Fruit fly (Drosophila melanogaster) whole organism, pupa: Measurements from ENCODE around the gene mesh.
A peak's percentile ranks its signal among the peaks of the same experiment; 100 is the strongest.

Experiments used
- CG10348 ChIP-seq: fragments of 200-800 bp; sonication (Bioruptor generic); IDR thresholded peaks from 2 replicates; pipeline ENCODE4 v1.3.6; 2022; ENCODE audit warnings: missing biosample characterization, missing genetic modification characterization
- CG12605 ChIP-seq: fragments of 200-800 bp; sonication (Bioruptor generic); IDR thresholded peaks from 2 replicates; pipeline ENCODE4 v1.3.6; 2022; ENCODE audit warnings: missing biosample characterization, missing genetic modification characterization
- CG13204 ChIP-seq: fragments of 200-800 bp; sonication (Bioruptor generic); optimal IDR thresholded peaks from 2 replicates; lab custom pipeline; 2018; ENCODE audit warnings: missing biosample characterization, mild to moderate bottlenecking, missing genetic modification characterization, moderate library complexity
- CG14655 ChIP-seq: fragments of 200-800 bp; sonication (Bioruptor generic); optimal IDR thresholded peaks from 3 replicates; lab custom pipeline; 2017; ENCODE audit warnings: mild to moderate bottlenecking, missing biosample characterization, missing genetic modification reagents, missing genetic modification characterization
- CG15710 ChIP-seq: fragments of 200-800 bp; sonication (Bioruptor generic); optimal IDR thresholded peaks from 2 replicates; lab custom pipeline; 2018; ENCODE audit warnings: missing biosample characterization, mild to moderate bottlenecking, missing genetic modification characterization, moderate library complexity
- CG17806 ChIP-seq: fragments of 200-800 bp; sonication (Bioruptor generic); optimal IDR thresholded peaks from 2 replicates; lab custom pipeline; 2018; ENCODE audit warnings: missing biosample characterization, mild to moderate bottlenecking, missing genetic modification characterization, moderate library complexity
- CG32121 ChIP-seq: fragments of 200-800 bp; sonication (Bioruptor generic); IDR thresholded peaks from 2 replicates; pipeline ENCODE4 v1.3.6; 2022; ENCODE audit warnings: missing biosample characterization, missing genetic modification characterization
- CG34367 ChIP-seq: fragments of 200-800 bp; sonication (Bioruptor generic); optimal IDR thresholded peaks from 2 replicates; lab custom pipeline; 2018; ENCODE audit warnings: missing biosample characterization, mild to moderate bottlenecking, missing genetic modification characterization
- CG4496 ChIP-seq: fragments of 200-800 bp; sonication (Bioruptor generic); IDR thresholded peaks from 3 replicates; pipeline ENCODE4 v1.3.6; 2022; ENCODE audit warnings: missing biosample characterization, missing genetic modification characterization
- CG8159 ChIP-seq: fragments of 200-800 bp; sonication (Bioruptor generic); optimal IDR thresholded peaks from 3 replicates; lab custom pipeline; 2018; ENCODE audit warnings: missing biosample characterization, mild to moderate bottlenecking, missing genetic modification characterization, moderate library complexity
- CG8301 ChIP-seq: fragments of 200-800 bp; sonication (Bioruptor generic); optimal IDR thresholded peaks from 2 replicates; lab custom pipeline; 2018; ENCODE audit warnings: missing biosample characterization, mild to moderate bottlenecking, missing genetic modification characterization
- CG9948 ChIP-seq: fragments of 200-800 bp; sonication (Bioruptor generic); optimal IDR thresholded peaks from 2 replicates; lab custom pipeline; 2018; ENCODE audit warnings: missing biosample characterization, mild to moderate bottlenecking, missing genetic modification characterization, moderate library complexity
- D1 ChIP-seq: fragments of 200-800 bp; sonication (Bioruptor generic); optimal IDR thresholded peaks from 2 replicates; lab custom pipeline; 2018; ENCODE audit warnings: missing biosample characterization, mild to moderate bottlenecking, missing genetic modification characterization, moderate library complexity
- EcR ChIP-seq: fragments of 200-800 bp; sonication (Bioruptor generic); optimal IDR thresholded peaks from 3 replicates; lab custom pipeline; 2019; ENCODE audit warnings: missing biosample characterization, missing genetic modification characterization, mild to moderate bottlenecking, moderate library complexity, missing genetic modification reagents
- Ets98B ChIP-seq: fragments of 200-800 bp; sonication (Bioruptor generic); IDR thresholded peaks from 2 replicates; pipeline ENCODE4 v1.3.6; 2022; ENCODE audit warnings: missing biosample characterization, missing genetic modification characterization
- Pif1A ChIP-seq: fragments of 200-800 bp; sonication (Bioruptor generic); optimal IDR thresholded peaks from 3 replicates; lab custom pipeline; 2016; ENCODE audit warnings: missing biosample characterization, missing genetic modification characterization
- Pif1B ChIP-seq: fragments of 200-800 bp; sonication (Bioruptor generic); optimal IDR thresholded peaks from 3 replicates; lab custom pipeline; 2016; ENCODE audit warnings: missing biosample characterization, missing genetic modification characterization
- Snoo ChIP-seq: fragments of 200-800 bp; sonication (Bioruptor generic); optimal IDR thresholded peaks from 3 replicates; lab custom pipeline; 2017; ENCODE audit warnings: missing biosample characterization, mild to moderate bottlenecking, missing genetic modification characterization, inconsistent platforms
- fd96Ca ChIP-seq: fragments of 200-800 bp; sonication (Bioruptor generic); IDR thresholded peaks from 3 replicates; pipeline ENCODE4 v1.3.6; 2022; ENCODE audit warnings: missing biosample characterization, missing genetic modification characterization
- gl ChIP-seq: fragments of 200-800 bp; sonication (Bioruptor generic); optimal IDR thresholded peaks from 2 replicates; lab custom pipeline; 2018; ENCODE audit warnings: missing biosample characterization, mild to moderate bottlenecking, missing genetic modification characterization
- rn ChIP-seq: fragments of 200-800 bp; sonication (Bioruptor generic); IDR thresholded peaks from 2 replicates; pipeline ENCODE4 v1.3.6; 2022; ENCODE audit warnings: missing biosample characterization, missing genetic modification characterization

The mesh gene

DNA sequence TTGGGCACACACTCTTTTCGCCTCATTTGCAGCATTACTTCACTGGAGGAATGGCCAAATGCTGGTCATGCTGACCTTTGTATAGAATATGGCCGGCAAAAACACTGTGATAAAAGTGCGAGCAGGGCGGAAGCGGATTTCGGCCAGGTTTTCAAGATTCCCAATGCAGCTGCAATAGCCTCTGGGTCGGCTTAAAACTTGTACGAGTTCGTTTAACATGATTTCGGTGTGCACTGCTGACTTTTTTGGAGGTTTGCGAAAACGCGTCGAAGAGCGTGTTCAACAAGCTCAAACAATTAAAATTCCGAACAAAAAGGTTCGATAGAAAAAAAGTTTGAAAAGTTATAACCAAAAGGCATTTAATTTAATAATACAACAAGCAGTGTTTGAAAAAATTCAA lies 15.1 kb upstream of the mesh start, which contains the start of gene chp:
Gene chp, minus strand, starts transcription at position 101 of the 400 bp plus-strand sequence.
- TF ChIP-seq Pif1A (GFP tag; lab: Kevin White, UChicago) (no peak), Pif1B (no peak), CG32121 (GFP tag; lab: Robert Waterston, UW) (no peak), CG12605 (GFP tag; lab: Robert Waterston, UW) (no peak), CG17806 (tag; lab: Kevin White, UChicago) (no peak), CG34367 (tag; lab: Kevin White, UChicago) (no peak), CG8301 (tag; lab: Kevin White, UChicago) (no peak), D1 (tag; lab: Kevin White, UChicago) (no peak), fd96Ca (GFP tag; lab: Robert Waterston, UW) (no peak), CG8159 (tag; lab: Kevin White, UChicago) (no peak), CG15710 (no peak), gl (no peak), Ets98B (no peak), CG4496 (no peak)

DNA sequence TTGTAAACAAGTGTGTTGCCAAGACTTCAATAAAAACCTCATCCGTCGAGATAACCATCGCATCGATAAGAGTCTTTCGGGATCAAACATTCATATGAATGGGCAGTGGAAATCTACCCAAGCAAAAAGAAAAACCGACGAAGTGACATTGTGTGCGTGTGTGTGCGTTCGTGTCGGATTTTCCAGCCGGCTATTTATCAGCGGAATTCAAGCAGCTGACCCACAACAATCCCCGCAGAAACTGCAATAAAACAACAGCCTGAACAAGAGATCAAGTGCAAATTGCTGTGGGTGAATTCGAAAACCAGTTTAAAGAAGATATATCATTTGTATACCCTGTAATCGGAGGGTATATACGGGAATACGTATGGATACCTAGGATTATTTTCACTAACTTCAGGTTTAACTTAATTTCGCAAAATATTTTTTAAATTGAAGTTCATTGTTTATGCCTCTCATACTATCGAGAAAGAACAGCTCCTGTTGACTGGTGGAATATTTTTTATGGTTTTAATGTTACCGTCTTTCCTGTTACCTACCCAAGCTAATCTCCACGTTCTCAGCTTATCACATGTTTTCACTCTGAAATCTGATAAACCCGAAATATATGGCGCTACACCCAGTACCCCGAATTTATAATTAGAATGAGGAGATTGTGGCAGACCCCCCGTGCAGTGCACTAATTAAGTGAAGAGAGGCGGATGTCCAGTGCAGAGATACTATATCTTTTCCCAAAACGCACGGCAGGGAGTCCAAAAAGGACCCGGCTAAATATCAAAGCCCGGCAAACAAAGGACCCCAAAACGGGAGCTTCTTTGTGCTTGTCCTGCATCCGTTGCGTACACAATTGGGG lies 1.8 kb upstream of the mesh start:
- TF ChIP-seq Pif1A (GFP tag; lab: Kevin White, UChicago): peak; percentile 2
- peak; percentile 9 for TF ChIP-seq CG14655 (GFP tag; lab: Kevin White, UChicago)
- no peak for TF ChIP-seq CG8301 (tag; lab: Kevin White, UChicago)
- TF ChIP-seq Pif1B: no peak
- no peak for TF ChIP-seq CG13204 (GFP tag; lab: Kevin White, UChicago)
- no peak for TF ChIP-seq D1 (tag; lab: Kevin White, UChicago)
- TF ChIP-seq rn: no peak
- TF ChIP-seq CG4496: 0 out of 3 replicates have a peak, but pooled peaks have one; percentile 33

DNA sequence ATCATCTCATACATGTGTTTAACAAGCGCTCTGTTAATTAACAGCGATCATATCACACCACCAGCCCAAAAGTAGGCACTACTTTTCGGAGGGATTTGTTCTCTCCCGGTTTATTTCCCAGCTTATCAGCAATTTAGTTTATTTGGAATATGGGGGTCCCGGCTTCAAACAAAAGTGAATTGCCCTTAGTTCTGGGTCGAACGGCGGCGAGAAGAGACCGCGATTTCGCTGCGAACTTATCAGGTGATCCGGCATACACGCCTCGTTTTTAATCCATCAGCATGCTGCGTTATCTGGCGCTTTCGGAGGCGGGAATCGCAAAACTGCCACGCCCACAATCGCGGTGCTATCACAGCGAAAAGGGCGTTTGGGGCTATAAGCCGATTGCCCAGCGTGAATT lies 1.2 kb upstream of the mesh start, which contains the start of gene CG1544:
Gene CG1544, plus strand, starts transcription at position 186 of the 400 bp plus-strand sequence.
- no peak for TF ChIP-seq CG32121 (GFP tag; lab: Robert Waterston, UW)
- no peak for TF ChIP-seq Snoo (tag; lab: Kevin White, UChicago)
- TF ChIP-seq fd96Ca (GFP tag; lab: Robert Waterston, UW): 0 out of 3 replicates have a peak, but pooled peaks have one; percentile 20
- TF ChIP-seq EcR (GFP tag; lab: Kevin White, UChicago): peak; percentile 40

DNA sequence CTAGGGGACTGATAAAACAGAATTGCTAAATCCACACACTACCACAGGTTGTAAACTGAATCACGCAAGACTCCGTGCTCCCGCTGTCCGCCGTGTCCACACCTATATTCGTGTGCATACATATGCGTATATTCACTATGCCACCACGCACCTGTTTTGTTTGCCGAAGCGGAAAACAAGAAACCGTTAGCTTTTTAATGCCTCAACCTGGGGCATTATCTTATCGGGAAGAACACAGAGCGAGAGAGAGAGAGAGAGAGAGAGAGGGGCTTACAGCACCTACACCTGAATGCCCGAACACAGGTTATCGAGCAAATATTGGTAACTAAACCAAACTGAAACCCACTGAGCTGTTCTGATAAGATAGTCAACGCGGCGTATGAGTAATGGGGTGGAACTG lies 935 bp downstream of the mesh start:
- TF ChIP-seq Snoo (tag; lab: Kevin White, UChicago): no peak
- TF ChIP-seq rn: no peak
- no peak for TF ChIP-seq CG12605 (GFP tag; lab: Robert Waterston, UW)
- TF ChIP-seq CG10348 (GFP tag; lab: Robert Waterston, UW): no peak
- TF ChIP-seq CG4496: no peak
- no peak for TF ChIP-seq CG14655 (GFP tag; lab: Kevin White, UChicago)
- TF ChIP-seq CG34367 (tag; lab: Kevin White, UChicago): no peak
- no peak for TF ChIP-seq gl
- TF ChIP-seq Pif1A (GFP tag; lab: Kevin White, UChicago): no peak
- TF ChIP-seq CG9948 (tag; lab: Kevin White, UChicago): no peak
- no peak for TF ChIP-seq CG32121 (GFP tag; lab: Robert Waterston, UW)
- TF ChIP-seq CG15710: no peak
- TF ChIP-seq Pif1B: no peak
- no peak for TF ChIP-seq CG8301 (tag; lab: Kevin White, UChicago)
- no peak for TF ChIP-seq fd96Ca (GFP tag; lab: Robert Waterston, UW)

DNA sequence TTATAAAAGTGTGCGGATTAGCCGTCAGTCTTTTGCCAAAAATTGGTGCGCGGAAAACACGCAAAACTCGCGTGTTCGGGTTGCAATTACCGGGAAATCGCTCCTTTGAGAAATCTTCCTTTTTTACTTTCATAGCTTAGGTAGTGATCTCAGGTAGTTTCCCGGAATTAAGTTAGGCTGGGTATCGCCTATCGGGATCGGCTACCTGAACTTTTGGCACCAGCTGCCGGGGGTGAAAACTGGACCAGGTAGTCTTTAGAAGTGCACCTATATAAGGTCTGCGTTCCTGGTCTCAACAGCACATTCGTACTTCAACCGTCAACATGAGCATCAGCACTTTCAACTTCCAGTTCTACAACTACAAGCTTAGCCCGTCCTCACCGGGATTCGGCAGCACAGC lies 2.5 kb downstream of the mesh start, which contains the start of gene bnk:
Gene bnk, plus strand, starts transcription at position 301 of the 400 bp plus-strand sequence.
- TF ChIP-seq CG9948 (tag; lab: Kevin White, UChicago) (no peak), CG4496 (no peak), CG12605 (GFP tag; lab: Robert Waterston, UW) (no peak), Ets98B (no peak), rn (no peak), Pif1B (no peak), CG13204 (GFP tag; lab: Kevin White, UChicago) (no peak)
- TF ChIP-seq, all 21 proteins: peak for 0

DNA sequence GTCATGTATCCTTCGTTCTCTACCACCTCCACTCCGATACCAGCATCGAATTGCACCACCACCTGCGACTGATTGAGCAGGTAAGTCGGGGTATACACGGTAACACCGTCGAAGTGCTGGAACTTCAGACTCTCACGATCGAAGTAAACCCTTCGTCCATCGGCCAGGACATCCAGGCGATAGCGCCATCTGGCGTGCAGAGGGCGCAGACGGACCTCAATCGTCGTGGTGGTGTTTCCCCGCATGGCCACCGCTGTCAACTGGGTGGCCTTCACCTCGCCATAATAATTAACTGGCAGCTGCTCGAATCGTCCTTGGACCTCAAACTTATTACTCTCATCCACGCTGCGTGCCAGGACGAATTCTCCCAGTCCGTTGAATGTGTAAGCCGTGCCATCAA lies 13.7 kb downstream of the mesh start:
- TF ChIP-seq CG8159 (tag; lab: Kevin White, UChicago) (no peak), Ets98B (no peak), CG12605 (GFP tag; lab: Robert Waterston, UW) (no peak), rn (no peak), Pif1A (GFP tag; lab: Kevin White, UChicago) (no peak), Snoo (tag; lab: Kevin White, UChicago) (no peak), Pif1B (no peak), CG14655 (GFP tag; lab: Kevin White, UChicago) (no peak), fd96Ca (GFP tag; lab: Robert Waterston, UW) (no peak), CG34367 (tag; lab: Kevin White, UChicago) (no peak), CG15710 (no peak), CG9948 (tag; lab: Kevin White, UChicago) (no peak), CG32121 (GFP tag; lab: Robert Waterston, UW) (no peak), gl (no peak), D1 (tag; lab: Kevin White, UChicago) (no peak), CG17806 (tag; lab: Kevin White, UChicago) (no peak), CG10348 (GFP tag; lab: Robert Waterston, UW) (no peak), CG13204 (GFP tag; lab: Kevin White, UChicago) (no peak)
